Fruit fly (Drosophila melanogaster) whole organism, embryonic: Measurements from ENCODE around the gene CG6659.

Experiments
- Adf1 ChIP-seq: fragments of 200-800 bp; sonication (Bioruptor generic); IDR thresholded peaks from 2 replicates; pipeline ENCODE4 v1.3.6; 2022; ENCODE audit warnings: missing biosample characterization, missing genetic modification characterization
- CG1024 ChIP-seq: fragments of 200-800 bp; sonication (Bioruptor generic); IDR thresholded peaks from 2 replicates; pipeline ENCODE4 v1.3.6; 2022; ENCODE audit warnings: missing biosample characterization, missing genetic modification characterization
- CG10267 ChIP-seq: fragments of 200-800 bp; sonication (Bioruptor generic); optimal IDR thresholded peaks from 2 replicates; lab custom pipeline; 2018; ENCODE audit warnings: missing biosample characterization, mild to moderate bottlenecking, missing genetic modification characterization, moderate library complexity
- CG10543 ChIP-seq: fragments of 200-800 bp; sonication (Bioruptor generic); optimal IDR thresholded peaks from 3 replicates; lab custom pipeline; 2017; ENCODE audit warnings: missing biosample characterization, mild to moderate bottlenecking, missing genetic modification characterization, moderate library complexity
- CG10654 ChIP-seq: fragments of 200-800 bp; sonication (Bioruptor generic); optimal IDR thresholded peaks from 2 replicates; lab custom pipeline; 2016; ENCODE audit warnings: missing biosample characterization, missing genetic modification characterization
- CG12659 ChIP-seq: fragments of 200-800 bp; sonication (Bioruptor generic); optimal IDR thresholded peaks from 3 replicates; lab custom pipeline; 2017; ENCODE audit warnings: mild to moderate bottlenecking, missing biosample characterization, missing genetic modification reagents, missing genetic modification characterization
- CG13123 ChIP-seq: fragments of 200-800 bp; sonication (Bioruptor generic); optimal IDR thresholded peaks from 2 replicates; lab custom pipeline; 2016; ENCODE audit warnings: missing biosample characterization, missing genetic modification characterization
- CG13424 ChIP-seq: fragments of 200-800 bp; sonication (Bioruptor generic); optimal IDR thresholded peaks from 2 replicates; lab custom pipeline; 2019; ENCODE audit warnings: missing biosample characterization, mild to moderate bottlenecking, missing genetic modification characterization, moderate library complexity
- CG14441 ChIP-seq: fragments of 200-800 bp; sonication (Bioruptor generic); IDR thresholded peaks from 2 replicates; pipeline ENCODE4 v1.3.6; 2022; ENCODE audit warnings: missing biosample characterization, missing genetic modification characterization
- CG15073 ChIP-seq: fragments of 200-800 bp; sonication (Bioruptor generic); optimal IDR thresholded peaks from 2 replicates; lab custom pipeline; 2016; ENCODE audit warnings: missing biosample characterization, missing genetic modification characterization
- CG15514 ChIP-seq: fragments of 200-800 bp; sonication (Bioruptor generic); optimal IDR thresholded peaks from 3 replicates; lab custom pipeline; 2017; ENCODE audit warnings: missing biosample characterization, missing genetic modification characterization, mild to moderate bottlenecking, moderate library complexity, missing genetic modification reagents
- CG16779 ChIP-seq: fragments of 200-800 bp; sonication (Bioruptor generic); IDR thresholded peaks from 2 replicates; pipeline ENCODE4 v1.3.6; 2022; ENCODE audit warnings: missing biosample characterization, missing genetic modification characterization
- CG17186 ChIP-seq: fragments of 200-800 bp; sonication (Bioruptor generic); optimal IDR thresholded peaks from 3 replicates; lab custom pipeline; 2017; ENCODE audit warnings: missing biosample characterization, missing genetic modification reagents, missing genetic modification characterization
- CG2712 ChIP-seq: fragments of 200-800 bp; optimal IDR thresholded peaks from 3 replicates; lab custom pipeline; 2019; ENCODE audit warnings: missing biosample characterization, mild to moderate bottlenecking, missing genetic modification characterization, moderate library complexity
- CG30403 ChIP-seq: fragments of 200-800 bp; sonication (Bioruptor generic); optimal IDR thresholded peaks from 3 replicates; lab custom pipeline; 2016; ENCODE audit warnings: missing biosample characterization, missing genetic modification characterization
- CG34422 ChIP-seq: fragments of 200-800 bp; sonication (Bioruptor generic); IDR thresholded peaks from 3 replicates; pipeline ENCODE4 v1.3.6; 2022; ENCODE audit warnings: missing biosample characterization, missing genetic modification characterization
- CG4282 ChIP-seq: fragments of 200-800 bp; sonication (Bioruptor generic); optimal IDR thresholded peaks from 2 replicates; lab custom pipeline; 2016; ENCODE audit warnings: missing biosample characterization, missing genetic modification characterization
- CG43689 ChIP-seq: fragments of 200-800 bp; sonication (Bioruptor generic); IDR thresholded peaks from 2 replicates; pipeline ENCODE4 v1.3.6; 2022; ENCODE audit warnings: missing biosample characterization, missing genetic modification characterization
- CG4424 ChIP-seq: fragments of 200-800 bp; sonication (Bioruptor generic); optimal IDR thresholded peaks from 3 replicates; lab custom pipeline; 2016; ENCODE audit warnings: missing biosample characterization, missing genetic modification characterization
- CG4854 ChIP-seq: fragments of 200-800 bp; sonication (Bioruptor generic); optimal IDR thresholded peaks from 2 replicates; lab custom pipeline; 2016; ENCODE audit warnings: missing biosample characterization, missing genetic modification characterization, inconsistent platforms
- CG5953 ChIP-seq: fragments of 200-800 bp; sonication (Bioruptor generic); IDR thresholded peaks from 2 replicates; pipeline ENCODE4 v1.3.6; 2022; ENCODE audit warnings: missing biosample characterization, missing genetic modification characterization
- CG8290 ChIP-seq, 3 experiments: fragments of 200-800 bp; sonication (Bioruptor generic); optimal IDR thresholded peaks; 2 replicates each; lab custom pipeline; 2016 to 2019; ENCODE audit warnings: missing biosample characterization in 3 of 3, missing genetic modification characterization in 3 of 3, mild to moderate bottlenecking in 2 of 3, moderate library complexity in 1 of 3
- Deaf1 ChIP-seq: fragments of 200-800 bp; optimal IDR thresholded peaks from 3 replicates; lab custom pipeline; 2019; ENCODE audit warnings: missing biosample characterization, mild to moderate bottlenecking, missing genetic modification characterization, moderate library complexity
- Dip3 ChIP-seq: fragments of 200-800 bp; sonication (Bioruptor generic); optimal IDR thresholded peaks from 3 replicates; lab custom pipeline; 2016; ENCODE audit warnings: missing biosample characterization, missing genetic modification characterization
- ERR ChIP-seq: fragments of 200-800 bp; sonication (Bioruptor generic); optimal IDR thresholded peaks from 2 replicates; lab custom pipeline; 2016; ENCODE audit warnings: missing biosample characterization, missing genetic modification characterization
- Fer2 ChIP-seq: fragments of 200-800 bp; sonication (Bioruptor generic); optimal IDR thresholded peaks from 2 replicates; lab custom pipeline; 2018; ENCODE audit warnings: missing biosample characterization, mild to moderate bottlenecking, missing genetic modification characterization, moderate library complexity
- GATAe ChIP-seq: fragments of 200-800 bp; sonication (Bioruptor generic); conservative IDR thresholded peaks from 2 replicates; pipeline ENCODE4 v1.3.6; 2022; ENCODE audit warnings: missing biosample characterization, missing genetic modification characterization
- Hand ChIP-seq: fragments of 200-800 bp; sonication (Bioruptor generic); optimal IDR thresholded peaks from 2 replicates; lab custom pipeline; 2017; ENCODE audit warnings: mild to moderate bottlenecking, missing biosample characterization, missing genetic modification reagents, missing genetic modification characterization
- HmgD ChIP-seq: fragments of 200-800 bp; sonication (Bioruptor generic); optimal IDR thresholded peaks from 3 replicates; lab custom pipeline; 2016; ENCODE audit warnings: missing biosample characterization, missing genetic modification characterization
- Jarid2 ChIP-seq: fragments of 200-800 bp; sonication (Bioruptor generic); optimal IDR thresholded peaks from 3 replicates; lab custom pipeline; 2017; ENCODE audit warnings: mild to moderate bottlenecking, missing biosample characterization, missing genetic modification reagents, missing genetic modification characterization
- Max ChIP-seq: fragments of 200-800 bp; sonication (Bioruptor generic); optimal IDR thresholded peaks from 2 replicates; lab custom pipeline; 2016; ENCODE audit warnings: missing biosample characterization, mild to moderate bottlenecking, missing genetic modification characterization
- NFAT ChIP-seq: fragments of 200-800 bp; sonication (Bioruptor generic); IDR thresholded peaks from 2 replicates; pipeline ENCODE4 v1.3.6; 2022; ENCODE audit warnings: missing biosample characterization, missing genetic modification characterization
- Sox100B ChIP-seq: fragments of 200-800 bp; sonication (Bioruptor generic); optimal IDR thresholded peaks from 3 replicates; lab custom pipeline; 2018; ENCODE audit warnings: missing biosample characterization, mild to moderate bottlenecking, missing genetic modification characterization
- YL-1 ChIP-seq: fragments of 200-800 bp; sonication (Bioruptor generic); optimal IDR thresholded peaks from 3 replicates; lab custom pipeline; 2017; ENCODE audit warnings: missing biosample characterization, mild to moderate bottlenecking, missing genetic modification characterization
- ato ChIP-seq: fragments of 200-800 bp; sonication (Bioruptor generic); IDR thresholded peaks from 2 replicates; pipeline ENCODE4 v1.3.6; 2022; ENCODE audit warnings: missing biosample characterization, missing genetic modification characterization; ENCODE audit not compliant: partially characterized antibody
- btn ChIP-seq: fragments of 200-800 bp; sonication (Bioruptor generic); optimal IDR thresholded peaks from 2 replicates; lab custom pipeline; 2016; ENCODE audit warnings: missing biosample characterization, missing genetic modification characterization
- cato ChIP-seq: fragments of 200-800 bp; sonication (Bioruptor generic); optimal IDR thresholded peaks from 2 replicates; lab custom pipeline; 2016; ENCODE audit warnings: missing biosample characterization, missing genetic modification characterization, borderline replicate concordance
- dmrt11E ChIP-seq: fragments of 200-800 bp; sonication (Bioruptor generic); optimal IDR thresholded peaks from 3 replicates; lab custom pipeline; 2018; ENCODE audit warnings: missing biosample characterization, mild to moderate bottlenecking, missing genetic modification characterization, moderate library complexity
- emc ChIP-seq: fragments of 200-800 bp; sonication (Bioruptor generic); optimal IDR thresholded peaks from 2 replicates; lab custom pipeline; 2016; ENCODE audit warnings: missing biosample characterization, missing genetic modification characterization
- fd3F ChIP-seq: fragments of 200-800 bp; sonication (Bioruptor generic); optimal IDR thresholded peaks from 2 replicates; lab custom pipeline; 2018; ENCODE audit warnings: missing biosample characterization, mild to moderate bottlenecking, missing genetic modification characterization, moderate library complexity
- lola ChIP-seq, 3 experiments: fragments of >200 bp in 2 of 3; fragments of 200-800 bp in 1 of 3; sonication (Bioruptor generic) in 1 of 3; optimal IDR thresholded peaks; 2 replicates each; lab custom pipeline; 2017 to 2019; ENCODE audit warnings: missing biosample characterization in 3 of 3, missing genetic modification characterization in 3 of 3, mild to moderate bottlenecking in 1 of 3, moderate library complexity in 1 of 3
- sim ChIP-seq: fragments of 200-800 bp; sonication (Bioruptor generic); IDR thresholded peaks from 2 replicates; pipeline ENCODE4 v1.3.6; 2022; ENCODE audit warnings: missing biosample characterization, missing genetic modification characterization
- stwl ChIP-seq: fragments of 200-800 bp; sonication (Bioruptor generic); optimal IDR thresholded peaks from 3 replicates; lab custom pipeline; 2018; ENCODE audit warnings: missing biosample characterization, mild to moderate bottlenecking, missing genetic modification characterization, moderate library complexity
- tin ChIP-seq: fragments of 200-800 bp; sonication (Bioruptor generic); optimal IDR thresholded peaks from 3 replicates; lab custom pipeline; 2016; ENCODE audit warnings: missing biosample characterization, missing genetic modification characterization
- twi ChIP-seq: fragments of 200-800 bp; optimal IDR thresholded peaks from 2 replicates; lab custom pipeline; 2019; ENCODE audit warnings: missing biosample characterization, mild to moderate bottlenecking, missing genetic modification characterization, moderate library complexity
- tx ChIP-seq: fragments of 200-800 bp; sonication (Bioruptor generic); optimal IDR thresholded peaks from 2 replicates; lab custom pipeline; 2016; ENCODE audit warnings: missing biosample characterization, missing genetic modification characterization
- vnd ChIP-seq: fragments of 200-800 bp; sonication (Bioruptor generic); IDR thresholded peaks from 3 replicates; pipeline ENCODE4 v1.3.6; 2022; ENCODE audit warnings: missing biosample characterization, missing genetic modification characterization; ENCODE audit not compliant: partially characterized antibody

CG6659 gene

DNA sequence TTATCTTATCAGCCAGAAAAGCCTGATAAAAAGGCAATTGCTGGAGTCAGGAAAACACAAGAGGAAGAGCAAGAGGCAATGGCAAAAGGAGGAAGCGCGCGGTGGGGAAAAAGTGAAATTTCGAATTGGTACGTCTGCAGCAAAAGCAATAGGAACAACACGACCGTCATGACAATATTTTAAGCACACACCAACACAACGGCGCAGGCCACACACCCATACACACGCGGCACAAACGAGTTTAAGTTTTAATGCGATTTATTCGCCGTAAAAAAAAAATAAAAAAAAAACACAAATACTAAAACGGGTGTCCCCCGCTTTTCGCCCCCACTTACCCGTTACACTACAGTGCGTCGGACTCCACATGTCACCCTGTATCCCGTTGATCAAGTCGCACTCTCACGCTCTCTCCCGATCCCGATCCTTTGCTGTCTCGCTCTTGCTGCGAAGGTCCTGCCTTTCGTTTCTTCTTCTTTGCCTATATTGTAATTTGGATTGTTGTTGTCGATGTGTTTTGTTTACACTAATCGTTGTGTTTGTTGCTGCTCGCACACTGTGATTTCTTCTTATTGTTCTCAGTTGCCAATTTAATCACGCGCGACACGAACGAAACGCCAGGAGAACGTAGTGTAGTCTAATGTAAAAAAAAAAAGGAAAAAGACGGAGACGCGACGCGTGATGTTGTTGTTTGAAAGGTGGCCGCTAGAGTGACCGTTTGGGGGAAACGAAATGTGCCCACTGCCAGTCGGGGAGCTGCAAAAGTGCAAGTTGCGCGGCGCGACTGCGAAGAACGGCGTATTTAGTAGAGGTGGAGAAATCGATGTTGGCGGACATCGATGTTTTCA, 10.0 kb downstream of the CG6659 start, which contains the start of gene Rip11 (continued):
- TF ChIP-seq cato: no peak
- TF ChIP-seq CG4854 (GFP tag; lab: Kevin White, UChicago): no peak
- TF ChIP-seq Sox100B (GFP tag; lab: Kevin White, UChicago): no peak
- TF ChIP-seq CG17186 (GFP tag; lab: Kevin White, UChicago): peak; percentile 70
- no peak; the same call in 2 of the 3 replicates for TF ChIP-seq CG34422 (GFP tag; lab: Robert Waterston, UW)
- TF ChIP-seq fd3F (GFP tag; lab: Kevin White, UChicago): no peak
- TF ChIP-seq Deaf1 (tag; lab: Kevin White, UChicago): no peak
- TF ChIP-seq CG1024 (GFP tag; lab: Robert Waterston, UW): no peak
- no peak for TF ChIP-seq CG10543 (GFP tag; lab: Kevin White, UChicago)
- no peak for TF ChIP-seq Jarid2
- TF ChIP-seq CG5953 (GFP tag; lab: Robert Waterston, UW): no peak
- no peak; the same call in 1 of the 2 replicates for TF ChIP-seq Adf1 (GFP tag; lab: Robert Waterston, UW)
- no peak for TF ChIP-seq CG15514 (GFP tag; lab: Kevin White, UChicago)
- no peak for TF ChIP-seq CG13424 (tag; lab: Kevin White, UChicago)
- peak; percentile 22 for TF ChIP-seq HmgD (GFP tag; lab: Kevin White, UChicago)
- TF ChIP-seq ato: 0 out of 2 replicates have a peak, but pooled peaks have one; percentile 16
- TF ChIP-seq CG10654 (GFP tag; lab: Kevin White, UChicago): no peak
- TF ChIP-seq CG8290 (GFP tag; optimal IDR thresholded peaks at IDR 0.05; lab: Kevin White, UChicago): no peak
- peak in 1 of 2 experiments; percentile 41 for TF ChIP-seq CG8290 (tag; optimal IDR thresholded peaks at IDR 0.05; lab: Kevin White, UChicago)
- TF ChIP-seq GATAe: peak; percentile 74; the same call in 1 of the 2 replicates
- no peak for TF ChIP-seq tx
- no peak for TF ChIP-seq Max (GFP tag; lab: Kevin White, UChicago)
- TF ChIP-seq sim (GFP tag; lab: Robert Waterston, UW): no peak
- peak; percentile 27 for TF ChIP-seq Dip3 (GFP tag; lab: Kevin White, UChicago)
- TF ChIP-seq YL-1 (GFP tag; lab: Kevin White, UChicago): peak; percentile 10
- peak; percentile 26 for TF ChIP-seq CG10267 (tag; lab: Kevin White, UChicago)
- TF ChIP-seq stwl (tag; lab: Kevin White, UChicago): no peak

DNA sequence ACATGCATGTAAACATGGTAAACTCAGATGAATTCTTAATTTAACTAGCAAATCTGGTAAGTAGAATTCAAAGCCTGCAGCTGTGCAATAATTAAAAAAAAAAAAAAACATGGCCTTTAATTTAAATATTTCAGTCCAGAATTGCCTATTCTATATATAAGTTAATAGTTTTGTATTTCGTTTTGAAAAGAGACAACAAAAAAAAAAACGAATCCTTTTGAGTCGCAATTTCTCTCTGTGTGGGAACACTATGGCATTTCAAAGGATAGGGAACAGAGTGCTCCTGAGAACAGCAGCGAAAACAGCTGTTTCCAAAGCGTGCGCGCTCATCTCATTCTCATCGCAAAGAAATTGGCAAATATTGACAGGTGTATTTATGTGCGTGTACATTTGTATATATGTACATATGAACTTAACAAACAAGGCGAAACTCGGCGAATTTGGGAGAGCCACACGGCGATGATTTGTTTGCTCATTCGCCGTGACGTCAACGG, 11.3 kb downstream of the CG6659 start:
- TF ChIP-seq CG12659 (GFP tag; lab: Kevin White, UChicago): peak; percentile 50
- TF ChIP-seq NFAT (GFP tag; lab: Robert Waterston, UW): no peak
- TF ChIP-seq Hand (GFP tag; lab: Kevin White, UChicago): peak; percentile 49
- no peak for TF ChIP-seq CG16779
- peak; percentile 21; the same call in 1 of the 2 replicates for TF ChIP-seq CG14441
- no peak for TF ChIP-seq tx
- no peak for TF ChIP-seq CG43689
- TF ChIP-seq emc (GFP tag; lab: Kevin White, UChicago): no peak
- TF ChIP-seq vnd: no peak
- peak; percentile 62 for TF ChIP-seq CG4424 (GFP tag; lab: Kevin White, UChicago)
- TF ChIP-seq CG30403 (GFP tag; lab: Kevin White, UChicago): peak; percentile 79
- peak; percentile 76 for TF ChIP-seq CG2712 (tag; lab: Kevin White, UChicago)
- TF ChIP-seq CG13123 (GFP tag; lab: Kevin White, UChicago): no peak
- peak in 1 of 3 experiments; percentile 59 for TF ChIP-seq lola (GFP tag; optimal IDR thresholded peaks at IDR 0.05; lab: Kevin White, UChicago)
- no peak for TF ChIP-seq CG4282 (GFP tag; lab: Kevin White, UChicago)
- TF ChIP-seq dmrt11E (tag; lab: Kevin White, UChicago): peak; percentile 57
- no peak for TF ChIP-seq Fer2 (tag; lab: Kevin White, UChicago)
- peak; percentile 49 for TF ChIP-seq tin (GFP tag; lab: Kevin White, UChicago)
- no peak for TF ChIP-seq ERR (GFP tag; lab: Kevin White, UChicago)
- no peak for TF ChIP-seq btn (GFP tag; lab: Kevin White, UChicago)
- TF ChIP-seq CG1024 (GFP tag; lab: Robert Waterston, UW): no peak; the same call in 1 of the 2 replicates
- no peak for TF ChIP-seq CG15073
- peak; percentile 24 for TF ChIP-seq twi (tag; lab: Kevin White, UChicago)
